Worm (Caenorhabditis elegans): ENCODE measurements around the gene ugt-37.

DNA sequence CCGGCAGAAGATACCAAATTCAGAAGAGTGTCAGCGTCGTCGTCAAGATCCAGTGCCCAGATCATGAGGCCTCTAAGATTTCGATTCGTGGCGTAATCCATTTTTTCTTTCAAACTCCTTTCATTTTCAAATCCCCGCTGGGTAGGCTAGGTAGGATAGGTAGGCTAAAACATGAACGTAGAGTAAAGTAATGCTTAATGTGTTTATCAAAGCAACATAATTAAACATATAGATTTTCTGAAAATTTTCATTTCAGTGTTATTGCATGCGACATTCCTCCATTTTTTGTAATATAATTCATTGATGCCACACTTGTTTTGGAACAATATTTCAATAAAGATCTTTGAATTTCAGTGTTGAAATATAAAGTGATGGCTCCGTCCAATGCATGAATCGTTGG, 15.7 kb downstream of the ugt-37 start, which contains the start of gene T01C4.8:
- no peak for TF ChIP-seq ets-4 (tag; optimal IDR thresholded peaks at IDR 0.05)
- no peak for TF ChIP-seq fkh-10 (GFP tag; optimal IDR thresholded peaks at IDR 0.05)
- no peak for TF ChIP-seq ceh-2 (tag; optimal IDR thresholded peaks at IDR 0.05)
